Worm (Caenorhabditis elegans) whole organism, midembryonic: ENCODE measurements around the gene B0334.5.

Experiments used
- T22C8.4 ChIP-seq: fragments of 200-800 bp; sonication (Bioruptor generic); IDR thresholded peaks from 2 replicates; pipeline ENCODE4 v1.3.6; 2022; ENCODE audit warnings: missing genetic modification characterization, missing compliant biosample characterization
- cog-1 ChIP-seq: sonication (generic microtip); optimal IDR thresholded peaks from 2 replicates; lab custom pipeline; 2016; ENCODE audit warnings: missing genetic modification characterization, missing compliant biosample characterization
- flt-1 ChIP-seq: fragments of 200-800 bp; sonication (Bioruptor generic); IDR thresholded peaks from 2 replicates; pipeline ENCODE4 v1.3.6; 2022; ENCODE audit warnings: missing genetic modification characterization, missing compliant biosample characterization
- klf-2 ChIP-seq: fragments of 200-800 bp; sonication (Bioruptor generic); conservative IDR thresholded peaks from 2 replicates; pipeline ENCODE4 v1.3.6; 2022; ENCODE audit warnings: missing genetic modification reagents, missing genetic modification characterization, missing compliant biosample characterization
- med-1 ChIP-seq: sonication (generic microtip); optimal IDR thresholded peaks from 2 replicates; lab custom pipeline; 2017; ENCODE audit warnings: missing genetic modification characterization, mild to moderate bottlenecking, missing compliant biosample characterization, antibody characterized with exemption, missing genetic modification reagents; ENCODE audit not compliant: insufficient read depth
- ref-1 ChIP-seq: fragments of 200-800 bp; sonication (Bioruptor generic); conservative IDR thresholded peaks from 2 replicates; pipeline ENCODE4 v1.3.6; 2022; ENCODE audit warnings: missing genetic modification reagents, missing genetic modification characterization, missing compliant biosample characterization
- tab-1 ChIP-seq: fragments of 200-800 bp; sonication (Bioruptor generic); IDR thresholded peaks from 2 replicates; pipeline ENCODE4 v1.3.6; 2022; ENCODE audit warnings: missing genetic modification characterization, missing compliant biosample characterization
- ztf-23 ChIP-seq: fragments of 200-800 bp; sonication (Bioruptor generic); IDR thresholded peaks from 2 replicates; pipeline ENCODE4 v1.3.6; 2022; ENCODE audit warnings: missing genetic modification reagents, missing genetic modification characterization, missing compliant biosample characterization
- ztf-29 ChIP-seq: fragments of 200-800 bp; sonication (Bioruptor generic); IDR thresholded peaks from 2 replicates; pipeline ENCODE4 v1.3.6; 2022; ENCODE audit warnings: missing genetic modification reagents, missing genetic modification characterization, missing compliant biosample characterization

B0334.5 gene

ce11 chrII:11484600-11484999, 12.9 kb upstream of the B0334.5 start:
- TF ChIP-seq ztf-23 (peak; percentile 96), med-1 (peak; percentile 85), cog-1 (tag; lab: Kevin White, UChicago) (peak; percentile 93), klf-2 (peak; percentile 98), flt-1 (peak; percentile 98), ztf-29 (GFP tag; lab: Robert Waterston, UW) (peak; percentile 95), ref-1 (peak; percentile 94), T22C8.4 (peak; percentile 96), tab-1 (GFP tag; lab: Robert Waterston, UW) (peak; percentile 99)

- TF ChIP-seq klf-2 (no peak), tab-1 (GFP tag; lab: Robert Waterston, UW) (no peak), ztf-29 (GFP tag; lab: Robert Waterston, UW) (no peak), ref-1 (no peak), T22C8.4 (no peak)
Observed at ce11 chrII:11485200-11485599, 12.3 kb upstream of the B0334.5 start, which contains the start of gene twk-5. twk-5 (minus strand) TSS chrII:11485300.

- TF ChIP-seq med-1 (no peak), flt-1 (no peak), ref-1 (no peak), cog-1 (tag; lab: Kevin White, UChicago) (no peak), tab-1 (GFP tag; lab: Robert Waterston, UW) (no peak), ztf-29 (GFP tag; lab: Robert Waterston, UW) (no peak), klf-2 (no peak), ztf-23 (no peak), T22C8.4 (no peak)
Observed at ce11 chrII:11486698-11487234, 10.7 kb upstream of the B0334.5 start, which contains the start of gene ttr-18. ttr-18 (minus strand) TSS chrII:11486748.

DNA sequence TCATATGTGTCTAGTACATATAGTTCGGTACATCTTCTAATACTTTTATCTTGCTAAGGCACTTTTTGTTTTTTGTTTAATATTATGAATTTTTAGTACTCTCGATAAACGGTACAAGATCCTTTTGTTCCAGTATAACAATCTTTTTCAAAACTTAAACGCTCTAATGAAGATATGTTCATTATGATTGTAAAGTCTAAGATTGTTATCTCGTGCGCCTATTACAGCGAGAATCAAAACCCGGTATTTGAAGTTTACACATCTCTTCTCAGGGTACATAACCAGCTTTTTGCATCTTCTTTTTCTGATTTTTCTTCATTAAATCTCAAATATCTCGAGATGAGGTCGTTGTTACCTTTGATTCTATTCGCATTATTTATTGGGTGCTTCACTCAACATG, 9.5 kb upstream of the B0334.5 start, which contains the start of gene B0334.13:
Gene B0334.13 (plus strand): TSS at position 301 of the 400 bp plus-strand sequence.
- TF ChIP-seq T22C8.4, result no peak
- TF ChIP-seq ztf-29 (GFP tag; lab: Robert Waterston, UW), result no peak
- TF ChIP-seq cog-1 (tag; lab: Kevin White, UChicago), result no peak
- no peak for TF ChIP-seq ztf-23
- TF ChIP-seq ref-1, result no peak
- TF ChIP-seq med-1, result no peak
- no peak for TF ChIP-seq klf-2
- TF ChIP-seq flt-1, result no peak
- no peak for TF ChIP-seq tab-1 (GFP tag; lab: Robert Waterston, UW)

- TF ChIP-seq ztf-29 (GFP tag; lab: Robert Waterston, UW) (no peak), T22C8.4 (no peak), cog-1 (tag; lab: Kevin White, UChicago) (no peak), flt-1 (no peak), tab-1 (GFP tag; lab: Robert Waterston, UW) (no peak), ref-1 (no peak), klf-2 (no peak), med-1 (no peak), ztf-23 (no peak)
Observed at ce11 chrII:11492843-11493242, 4.6 kb upstream of the B0334.5 start, which contains the start of gene hacl-1. hacl-1 (minus strand) TSS chrII:11492963.

DNA sequence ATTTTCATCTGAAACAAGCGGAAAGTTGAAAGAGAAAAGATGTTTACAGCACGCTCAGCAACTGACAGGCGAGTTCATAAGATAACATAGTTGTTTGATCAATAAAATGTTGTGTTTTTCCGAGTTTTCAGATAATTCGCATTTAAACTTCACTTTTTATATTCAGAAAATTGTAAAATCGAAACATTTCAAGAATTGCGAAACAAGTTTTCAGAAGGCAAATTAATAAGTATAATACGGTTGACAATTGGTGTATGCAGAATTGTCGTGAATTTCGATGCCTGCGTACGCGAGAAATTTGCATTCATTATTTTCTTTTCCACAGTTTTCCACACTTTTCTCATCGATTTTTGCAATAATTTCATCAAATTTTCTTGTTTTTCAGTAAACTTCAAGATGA, 2.2 kb upstream of the B0334.5 start, which contains the start of the genes ooc-3 and B0334.4:
Gene ooc-3 (minus strand): TSS at position 15 of the 400 bp plus-strand sequence.
Gene B0334.4 (plus strand): TSS at position 386 of the 400 bp plus-strand sequence.
- TF ChIP-seq med-1 (no peak), tab-1 (GFP tag; lab: Robert Waterston, UW) (no peak), T22C8.4 (no peak), ztf-29 (GFP tag; lab: Robert Waterston, UW) (no peak), flt-1 (no peak), ztf-23 (no peak), klf-2 (no peak), ref-1 (no peak), cog-1 (tag; lab: Kevin White, UChicago) (no peak)

DNA sequence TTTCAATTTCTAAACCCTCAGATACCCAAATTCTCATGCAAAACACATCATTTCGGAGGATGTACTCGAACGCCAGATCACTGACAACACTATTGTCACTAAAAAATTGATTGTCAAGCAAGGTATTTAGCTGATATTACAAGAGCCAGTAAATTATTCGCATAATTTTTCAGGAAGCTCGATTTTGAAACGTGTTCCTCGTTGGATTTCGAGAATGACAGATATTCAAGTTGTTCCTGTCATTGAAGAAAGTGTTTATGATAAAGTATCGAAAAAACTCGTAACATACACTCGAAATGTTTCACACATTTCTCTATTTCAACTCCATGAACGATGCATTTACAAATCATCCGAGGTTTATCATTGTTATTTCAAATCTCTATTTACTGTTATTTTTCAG, 1.7 kb upstream of the B0334.5 start:
- no peak for TF ChIP-seq ref-1
- no peak for TF ChIP-seq klf-2
- no peak for TF ChIP-seq ztf-23
- TF ChIP-seq flt-1, result no peak
- no peak for TF ChIP-seq ztf-29 (GFP tag; lab: Robert Waterston, UW)
- no peak for TF ChIP-seq T22C8.4
- no peak for TF ChIP-seq med-1
- TF ChIP-seq tab-1 (GFP tag; lab: Robert Waterston, UW), result no peak

ce11 chrII:11496767-11497166, 698 bp upstream of the B0334.5 start, which contains the start of gene emc-5:
emc-5 (plus strand) TSS chrII:11496780.
- TF ChIP-seq cog-1 (tag; lab: Kevin White, UChicago) (no peak), flt-1 (no peak), T22C8.4 (no peak), klf-2 (no peak), ztf-23 (no peak), ref-1 (no peak), ztf-29 (GFP tag; lab: Robert Waterston, UW) (no peak), med-1 (no peak), tab-1 (GFP tag; lab: Robert Waterston, UW) (no peak)

- no peak for TF ChIP-seq med-1
- no peak for TF ChIP-seq cog-1 (tag; lab: Kevin White, UChicago)
- TF ChIP-seq ref-1, result no peak
- TF ChIP-seq tab-1 (GFP tag; lab: Robert Waterston, UW), result no peak
- TF ChIP-seq ztf-29 (GFP tag; lab: Robert Waterston, UW), result no peak
- no peak for TF ChIP-seq klf-2
- TF ChIP-seq T22C8.4, result no peak
- no peak for TF ChIP-seq flt-1
- no peak for TF ChIP-seq ztf-23
Observed at ce11 chrII:11500198-11500597, 2.7 kb downstream of the B0334.5 start, which contains the start of gene B0334.20. B0334.20 (minus strand) TSS chrII:11500459.

- no peak for TF ChIP-seq T22C8.4
Observed at ce11 chrII:11501956-11502355, 4.5 kb downstream of the B0334.5 start.

- TF ChIP-seq flt-1, result no peak
- no peak for TF ChIP-seq med-1
- TF ChIP-seq cog-1 (tag; lab: Kevin White, UChicago), result no peak
- TF ChIP-seq ztf-29 (GFP tag; lab: Robert Waterston, UW), result peak; percentile 67; the same call in 1 of the 2 replicates
- TF ChIP-seq T22C8.4, result no peak
- TF ChIP-seq ztf-23, result no peak
Observed at ce11 chrII:11503761-11504160, 6.3 kb downstream of the B0334.5 start.
